Fruit fly (Drosophila melanogaster) whole organism, prepupa: Measurements from ENCODE around the gene CG13108.
A peak's percentile ranks its signal among the peaks of the same experiment; 100 is the strongest.

Experiments used
- Blimp-1 ChIP-seq: fragments of 200-800 bp; sonication (Bioruptor generic); optimal IDR thresholded peaks from 3 replicates; lab custom pipeline; 2017; ENCODE audit warnings: missing biosample characterization, missing genetic modification characterization, mild to moderate bottlenecking, moderate library complexity, missing genetic modification reagents
- CG10631 ChIP-seq: fragments of 200-800 bp; sonication (Bioruptor generic); optimal IDR thresholded peaks from 2 replicates; lab custom pipeline; 2016; ENCODE audit warnings: missing biosample characterization, missing genetic modification characterization
- CG10669 ChIP-seq: fragments of 200-800 bp; sonication (Bioruptor generic); optimal IDR thresholded peaks from 3 replicates; lab custom pipeline; 2018; ENCODE audit warnings: missing biosample characterization, mild to moderate bottlenecking, missing genetic modification characterization, moderate library complexity
- CG11294 ChIP-seq: fragments of 200-800 bp; sonication (Bioruptor generic); IDR thresholded peaks from 2 replicates; pipeline ENCODE4 v1.3.6; 2022; ENCODE audit warnings: missing biosample characterization, missing genetic modification characterization
- CG11762 ChIP-seq: fragments of 200-800 bp; sonication (Bioruptor generic); optimal IDR thresholded peaks from 3 replicates; lab custom pipeline; 2016; ENCODE audit warnings: missing biosample characterization, missing genetic modification characterization; ENCODE audit not compliant: insufficient read depth
- CG11902 ChIP-seq: fragments of 200-800 bp; sonication (Bioruptor generic); optimal IDR thresholded peaks from 3 replicates; lab custom pipeline; 2016; ENCODE audit warnings: missing biosample characterization, missing genetic modification characterization
- CG15336 ChIP-seq: fragments of 200-800 bp; sonication (Bioruptor generic); IDR thresholded peaks from 2 replicates; pipeline ENCODE4 v1.3.6; 2022; ENCODE audit warnings: missing biosample characterization, missing genetic modification characterization
- CG1621 ChIP-seq: fragments of 200-800 bp; sonication (Bioruptor generic); optimal IDR thresholded peaks from 3 replicates; lab custom pipeline; 2018; ENCODE audit warnings: missing biosample characterization, mild to moderate bottlenecking, missing genetic modification characterization
- CG16779 ChIP-seq: fragments of 200-800 bp; sonication (Bioruptor generic); optimal IDR thresholded peaks from 3 replicates; lab custom pipeline; 2017; ENCODE audit warnings: missing biosample characterization, mild to moderate bottlenecking, missing genetic modification characterization
- CG3032 ChIP-seq: fragments of 200-800 bp; optimal IDR thresholded peaks from 2 replicates; lab custom pipeline; 2019; ENCODE audit warnings: missing biosample characterization, mild to moderate bottlenecking, missing genetic modification characterization, moderate library complexity
- CG31627 ChIP-seq: fragments of 200-800 bp; sonication (Bioruptor generic); optimal IDR thresholded peaks from 3 replicates; lab custom pipeline; 2016; ENCODE audit warnings: missing biosample characterization, missing genetic modification characterization
- CG32006 ChIP-seq: fragments of 200-800 bp; sonication (Bioruptor generic); optimal IDR thresholded peaks from 3 replicates; lab custom pipeline; 2017; ENCODE audit warnings: missing biosample characterization, mild to moderate bottlenecking, missing genetic modification characterization
- CG34406 ChIP-seq: fragments of 200-800 bp; sonication (Bioruptor generic); optimal IDR thresholded peaks from 3 replicates; lab custom pipeline; 2016; ENCODE audit warnings: missing biosample characterization, missing genetic modification characterization
- CG3919 ChIP-seq: fragments of 200-800 bp; sonication (Bioruptor generic); optimal IDR thresholded peaks from 3 replicates; lab custom pipeline; 2016; ENCODE audit warnings: missing biosample characterization, missing genetic modification characterization
- CG4318 ChIP-seq: fragments of 200-800 bp; sonication (Bioruptor generic); optimal IDR thresholded peaks from 3 replicates; lab custom pipeline; 2017; ENCODE audit warnings: missing biosample characterization, mild to moderate bottlenecking, missing genetic modification characterization
- CG6276 ChIP-seq: fragments of 200-800 bp; sonication (Bioruptor generic); optimal IDR thresholded peaks from 2 replicates; lab custom pipeline; 2017; ENCODE audit warnings: missing biosample characterization, mild to moderate bottlenecking, missing genetic modification characterization
- CG6792 ChIP-seq: fragments of 200-800 bp; sonication (Bioruptor generic); optimal IDR thresholded peaks from 3 replicates; lab custom pipeline; 2016; ENCODE audit warnings: missing biosample characterization, missing genetic modification characterization
- CG6808 ChIP-seq: fragments of 200-800 bp; sonication (Bioruptor generic); optimal IDR thresholded peaks from 3 replicates; lab custom pipeline; 2017; ENCODE audit warnings: missing biosample characterization, missing genetic modification characterization, mild to moderate bottlenecking, moderate library complexity, missing genetic modification reagents
- CG6854 ChIP-seq: fragments of 200-800 bp; sonication (Bioruptor generic); optimal IDR thresholded peaks from 2 replicates; lab custom pipeline; 2017; ENCODE audit warnings: missing biosample characterization, mild to moderate bottlenecking, missing genetic modification characterization
- CG7368 ChIP-seq: fragments of 200-800 bp; sonication (Bioruptor generic); optimal IDR thresholded peaks from 3 replicates; lab custom pipeline; 2016; ENCODE audit warnings: missing biosample characterization, missing genetic modification characterization
- CG8119 ChIP-seq: fragments of 200-800 bp; sonication (Bioruptor generic); IDR thresholded peaks from 3 replicates; pipeline ENCODE4 v1.3.6; 2022; ENCODE audit warnings: missing biosample characterization, missing genetic modification characterization
- CG8319 ChIP-seq: fragments of 200-800 bp; sonication (Bioruptor generic); optimal IDR thresholded peaks from 3 replicates; lab custom pipeline; 2016; ENCODE audit warnings: missing biosample characterization, missing genetic modification characterization
- CG8632 ChIP-seq: fragments of 200-800 bp; sonication (Bioruptor generic); optimal IDR thresholded peaks from 3 replicates; lab custom pipeline; 2016; ENCODE audit warnings: missing biosample characterization, missing genetic modification characterization
- CG9139 ChIP-seq: fragments of 200-800 bp; sonication (Bioruptor generic); optimal IDR thresholded peaks from 3 replicates; lab custom pipeline; 2017; ENCODE audit warnings: missing biosample characterization, mild to moderate bottlenecking, missing genetic modification characterization
- Eip78C ChIP-seq: fragments of 200-800 bp; sonication (Bioruptor generic); peaks from one replicate; lab custom pipeline; 2016; ENCODE audit warnings: missing biosample characterization, missing genetic modification characterization
- Eip93F ChIP-seq: fragments of 200-800 bp; sonication (Bioruptor generic); optimal IDR thresholded peaks from 2 replicates; lab custom pipeline; 2016; ENCODE audit warnings: missing biosample characterization, mild to moderate bottlenecking, missing genetic modification characterization
- Ets21C ChIP-seq: fragments of 200-800 bp; sonication (Bioruptor generic); optimal IDR thresholded peaks from 3 replicates; lab custom pipeline; 2016; ENCODE audit warnings: missing biosample characterization, missing genetic modification characterization
- Ets96B ChIP-seq: fragments of 200-800 bp; optimal IDR thresholded peaks from 2 replicates; lab custom pipeline; 2019; ENCODE audit warnings: missing biosample characterization, mild to moderate bottlenecking, missing genetic modification characterization, moderate library complexity
- Hr38 ChIP-seq: sonication (Bioruptor generic); optimal IDR thresholded peaks from 2 replicates; lab custom pipeline; 2016; ENCODE audit warnings: missing biosample characterization, missing genetic modification characterization
- Hr4 ChIP-seq: fragments of 200-800 bp; sonication (Bioruptor generic); optimal IDR thresholded peaks from 3 replicates; lab custom pipeline; 2016; ENCODE audit warnings: missing biosample characterization, missing genetic modification characterization
- Lpt ChIP-seq: fragments of 200-800 bp; sonication (Bioruptor generic); optimal IDR thresholded peaks from 3 replicates; lab custom pipeline; 2016; ENCODE audit warnings: missing biosample characterization, missing genetic modification characterization
- Met ChIP-seq: fragments of 200-800 bp; sonication (Bioruptor generic); optimal IDR thresholded peaks from 3 replicates; lab custom pipeline; 2016; ENCODE audit warnings: missing biosample characterization, missing genetic modification characterization
- OdsH ChIP-seq: fragments of 200-800 bp; sonication (Bioruptor generic); optimal IDR thresholded peaks from 3 replicates; lab custom pipeline; 2016; ENCODE audit warnings: missing biosample characterization, missing genetic modification characterization
- Smox ChIP-seq: fragments of 200-800 bp; sonication (Bioruptor generic); optimal IDR thresholded peaks from 3 replicates; lab custom pipeline; 2016; ENCODE audit warnings: missing biosample characterization, missing genetic modification characterization
- Sox102F ChIP-seq: fragments of 200-800 bp; sonication (Bioruptor generic); optimal IDR thresholded peaks from 2 replicates; lab custom pipeline; 2016; ENCODE audit warnings: missing biosample characterization, mild to moderate bottlenecking, missing genetic modification characterization
- Sox15 ChIP-seq: fragments of 200-800 bp; sonication (Bioruptor generic); optimal IDR thresholded peaks from 3 replicates; lab custom pipeline; 2016; ENCODE audit warnings: missing biosample characterization, missing genetic modification characterization
- achi ChIP-seq: fragments of 200-800 bp; sonication (Bioruptor generic); optimal IDR thresholded peaks from 3 replicates; lab custom pipeline; 2016; ENCODE audit warnings: missing biosample characterization, missing genetic modification characterization
- cyc ChIP-seq: fragments of 200-800 bp; sonication (Bioruptor generic); optimal IDR thresholded peaks from 3 replicates; lab custom pipeline; 2016; ENCODE audit warnings: missing biosample characterization, missing genetic modification characterization
- dac ChIP-seq: fragments of 200-800 bp; sonication (Bioruptor generic); optimal IDR thresholded peaks from 2 replicates; lab custom pipeline; 2017; ENCODE audit warnings: missing biosample characterization, mild to moderate bottlenecking, missing genetic modification characterization
- dsx ChIP-seq: fragments of 200-800 bp; optimal IDR thresholded peaks from 3 replicates; lab custom pipeline; 2019; ENCODE audit warnings: missing biosample characterization, mild to moderate bottlenecking, missing genetic modification characterization, moderate library complexity; ENCODE audit not compliant: poor library complexity, severe bottlenecking
- esn ChIP-seq: fragments of 200-800 bp; sonication (Bioruptor generic); optimal IDR thresholded peaks from 2 replicates; lab custom pipeline; 2016; ENCODE audit warnings: missing biosample characterization, mild to moderate bottlenecking, missing genetic modification characterization, moderate library complexity
- fd85E ChIP-seq: fragments of 200-800 bp; sonication (Bioruptor generic); optimal IDR thresholded peaks from 3 replicates; lab custom pipeline; 2016; ENCODE audit warnings: missing biosample characterization, missing genetic modification characterization
- fkh ChIP-seq: fragments of 200-800 bp; sonication (Bioruptor generic); optimal IDR thresholded peaks from 3 replicates; lab custom pipeline; 2017; ENCODE audit warnings: missing biosample characterization, mild to moderate bottlenecking, missing genetic modification characterization, moderate library complexity
- lz ChIP-seq: fragments of 200-800 bp; sonication (Bioruptor generic); optimal IDR thresholded peaks from 3 replicates; lab custom pipeline; 2016; ENCODE audit warnings: missing biosample characterization, missing genetic modification characterization
- net ChIP-seq: fragments of 200-800 bp; sonication (Bioruptor generic); optimal IDR thresholded peaks from 3 replicates; lab custom pipeline; 2016; ENCODE audit warnings: missing biosample characterization, missing genetic modification characterization
- pdm3 ChIP-seq: fragments of 200-800 bp; sonication (Bioruptor generic); optimal IDR thresholded peaks from 3 replicates; lab custom pipeline; 2016; ENCODE audit warnings: missing biosample characterization, missing genetic modification characterization
- spab ChIP-seq: fragments of 200-800 bp; sonication (Bioruptor generic); optimal IDR thresholded peaks from 2 replicates; lab custom pipeline; 2017; ENCODE audit warnings: missing biosample characterization, mild to moderate bottlenecking, missing genetic modification characterization, missing genetic modification reagents
- ss ChIP-seq, 2 experiments: fragments of 200-800 bp; sonication (Bioruptor generic); optimal IDR thresholded peaks; 2 replicates in 1 of 2; 3 replicates in 1 of 2; lab custom pipeline; 2017 to 2018; ENCODE audit warnings: mild to moderate bottlenecking in 2 of 2, missing biosample characterization in 2 of 2, missing genetic modification characterization in 2 of 2, moderate library complexity in 1 of 2
- svp ChIP-seq: fragments of 200-800 bp; sonication (Bioruptor generic); peaks from one replicate; lab custom pipeline; 2016; ENCODE audit warnings: missing biosample characterization, missing genetic modification characterization
- topi ChIP-seq: fragments of 200-800 bp; sonication (Bioruptor generic); optimal IDR thresholded peaks from 3 replicates; lab custom pipeline; 2016; ENCODE audit warnings: missing biosample characterization, missing genetic modification characterization

CG13108 gene

DNA sequence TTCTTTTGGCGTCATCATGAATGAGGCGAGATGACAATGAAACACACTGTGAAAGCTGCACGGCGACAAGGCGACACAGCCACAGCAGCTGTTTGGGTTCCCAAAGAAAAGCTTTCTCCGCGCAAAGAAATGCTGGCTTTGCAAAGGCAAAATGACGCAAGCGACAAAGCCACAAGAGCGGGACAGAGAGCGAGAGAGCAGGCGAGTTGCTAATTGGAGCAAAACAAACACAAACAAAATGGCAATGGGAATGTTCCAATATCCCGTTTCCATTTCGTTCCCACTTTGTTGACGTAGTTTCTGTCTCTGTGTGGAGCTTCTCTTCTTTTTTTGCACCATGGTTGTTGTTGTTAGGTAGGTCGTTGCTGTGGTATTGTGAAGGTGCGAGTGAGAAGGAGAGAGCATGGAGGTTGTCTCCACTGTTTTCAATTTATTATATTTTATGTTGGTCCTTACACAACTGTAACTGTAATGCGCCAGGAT is 41.1 kb downstream of the CG13108 start (continued):
- peak; percentile 59 for TF ChIP-seq spab (GFP tag; lab: Kevin White, UChicago)
- no peak for TF ChIP-seq Ets21C (GFP tag; lab: Kevin White, UChicago)
- no peak for TF ChIP-seq Hr4 (GFP tag; lab: Kevin White, UChicago)
- peak; percentile 35 for TF ChIP-seq Met (GFP tag; lab: Kevin White, UChicago)
- TF ChIP-seq esn: peak; percentile 43
- TF ChIP-seq CG8319: no peak
- TF ChIP-seq ss (GFP tag; optimal IDR thresholded peaks at IDR 0.05; lab: Kevin White, UChicago): peak; percentile 78 to 82
- TF ChIP-seq CG34406 (GFP tag; lab: Kevin White, UChicago): peak; percentile 40

- TF ChIP-seq net (GFP tag; lab: Kevin White, UChicago) (peak; percentile 51), CG31627 (GFP tag; lab: Kevin White, UChicago) (no peak), Ets96B (tag; lab: Kevin White, UChicago) (peak; percentile 57), pdm3 (GFP tag; lab: Kevin White, UChicago) (peak; percentile 61), Lpt (GFP tag; lab: Kevin White, UChicago) (peak; percentile 86), dac (no peak), CG3919 (peak; percentile 59), CG3032 (tag; lab: Kevin White, UChicago) (peak; percentile 59), CG32006 (peak; percentile 92), CG4318 (peak; percentile 85), CG15336 (peak; percentile 95), Eip93F (GFP tag; lab: Kevin White, UChicago) (no peak), CG6808 (GFP tag; lab: Kevin White, UChicago) (no peak), Sox102F (GFP tag; lab: Kevin White, UChicago) (no peak), CG9139 (no peak), Smox (no peak), CG6792 (peak; percentile 8), Ets21C (GFP tag; lab: Kevin White, UChicago) (no peak), OdsH (peak; percentile 68), CG6276 (peak; percentile 85), topi (GFP tag; lab: Kevin White, UChicago) (no peak), CG8119 (GFP tag; lab: Robert Waterston, UW) (peak; percentile 96), CG11294 (peak; percentile 63; the same call in 1 of the 2 replicates), esn (no peak), CG11762 (peak; percentile 55), dsx (peak; percentile 45), CG8632 (peak; percentile 20), CG1621 (tag; lab: Kevin White, UChicago) (no peak), CG34406 (GFP tag; lab: Kevin White, UChicago) (no peak), cyc (no peak), achi (GFP tag; lab: Kevin White, UChicago) (peak; percentile 73), fd85E (GFP tag; lab: Kevin White, UChicago) (no peak), CG11902 (GFP tag; lab: Kevin White, UChicago) (no peak), CG16779 (tag; lab: Kevin White, UChicago) (peak; percentile 4), Blimp-1 (GFP tag; lab: Kevin White, UChicago) (no peak), fkh (no peak), svp (GFP tag; lab: Kevin White, UChicago) (no peak), CG6854 (no peak), Sox15 (GFP tag; lab: Kevin White, UChicago) (no peak), lz (GFP tag; lab: Kevin White, UChicago) (no peak), spab (GFP tag; lab: Kevin White, UChicago) (peak; percentile 48), Hr38 (no peak), Eip78C (GFP tag; lab: Kevin White, UChicago) (peak; percentile 74), CG7368 (no peak), CG10669 (GFP tag; lab: Kevin White, UChicago) (peak; percentile 19), CG10631 (GFP tag; lab: Kevin White, UChicago) (peak; percentile 76)
Measured at dm6 chr2L:9206401-9206800, 42.4 kb downstream of the CG13108 start.
